Fruit fly (Drosophila melanogaster): ENCODE results near the gene Gapvd1.

The Gapvd1 gene

dm6 chrX:11351351-11351750 lies 26.2 kb downstream of the Gapvd1 start (continued):
- TF ChIP-seq insv (GFP tag; optimal IDR thresholded peaks at IDR 0.05) (peak in 1 of 2 experiments; percentile 12), ssp (GFP tag; IDR thresholded peaks at IDR 0.05) (peak; percentile 87), CG7963 (GFP tag; IDR thresholded peaks at IDR 0.05; ENCODE audit: partially characterized antibody) (no peak), emc (GFP tag; optimal IDR thresholded peaks at IDR 0.05) (peak; percentile 80), crol (GFP tag; IDR thresholded peaks at IDR 0.05) (peak; percentile 60), Gug (GFP tag; IDR thresholded peaks at IDR 0.05) (peak; percentile 97), CG30020 (tag; optimal IDR thresholded peaks at IDR 0.05) (peak; percentile 50), Dad (GFP tag; optimal IDR thresholded peaks at IDR 0.05) (peak; percentile 92), CG9797 (GFP tag; optimal IDR thresholded peaks at IDR 0.05) (no peak), hkb (optimal IDR thresholded peaks at IDR 0.05) (no peak), hkb (GFP tag; IDR thresholded peaks at IDR 0.05) (peak; percentile 97), CG4282 (GFP tag; optimal IDR thresholded peaks at IDR 0.05) (peak; percentile 58), so (GFP tag; IDR thresholded peaks at IDR 0.05) (peak; percentile 93), ham (GFP tag; IDR thresholded peaks at IDR 0.05) (0 out of 2 replicates have a peak, but pooled peaks have one; percentile 59), exex (tag; optimal IDR thresholded peaks at IDR 0.05) (no peak), CG2116 (GFP tag; optimal IDR thresholded peaks at IDR 0.05) (no peak), CG12744 (GFP tag; optimal IDR thresholded peaks at IDR 0.05) (peak; percentile 84), CG15269 (tag; optimal IDR thresholded peaks at IDR 0.05) (peak; percentile 95), CG2712 (tag; optimal IDR thresholded peaks at IDR 0.05) (peak; percentile 91), CG14667 (GFP tag; IDR thresholded peaks at IDR 0.05) (peak; percentile 92), gsb (GFP tag; IDR thresholded peaks at IDR 0.05) (peak; percentile 92), CG9437 (GFP tag; optimal IDR thresholded peaks at IDR 0.05) (peak; percentile 82), lov (optimal IDR thresholded peaks at IDR 0.05) (no peak), lov (GFP tag; IDR thresholded peaks at IDR 0.05) (peak; percentile 95), CG17328 (GFP tag; IDR thresholded peaks at IDR 0.05) (peak; percentile 97), yki (optimal IDR thresholded peaks at IDR 0.05) (no peak), Ets65A (GFP tag) (peak; percentile 99), ap (GFP tag; IDR thresholded peaks at IDR 0.05) (peak; percentile 94), CG33557 (GFP tag; optimal IDR thresholded peaks at IDR 0.05) (peak; percentile 74), CG18476 (GFP tag; optimal IDR thresholded peaks at IDR 0.05) (peak; percentile 85), CG17361 (GFP tag; IDR thresholded peaks at IDR 0.05) (peak; percentile 87), CG15696 (tag; optimal IDR thresholded peaks at IDR 0.05) (peak; percentile 80), CG4820 (GFP tag; optimal IDR thresholded peaks at IDR 0.05) (peak; percentile 91), peb (GFP tag; IDR thresholded peaks at IDR 0.05) (peak; percentile 79), bab2 (GFP tag; optimal IDR thresholded peaks at IDR 0.05) (peak; percentile 95), shn (GFP tag; optimal IDR thresholded peaks at IDR 0.05) (peak; percentile 90), CG11398 (GFP tag; optimal IDR thresholded peaks at IDR 0.05) (peak; percentile 87), gfzf (GFP tag; optimal IDR thresholded peaks at IDR 0.05) (no peak), mld (GFP tag; IDR thresholded peaks at IDR 0.05; ENCODE audit: partially characterized antibody) (no peak), pho (GFP tag; optimal IDR thresholded peaks at IDR 0.05) (peak; percentile 90), cad (GFP tag; optimal IDR thresholded peaks at IDR 0.05) (no peak), CG17186 (GFP tag; optimal IDR thresholded peaks at IDR 0.05) (peak; percentile 65), Vsx1 (GFP tag; optimal IDR thresholded peaks at IDR 0.05) (no peak), CG4328 (GFP tag; optimal IDR thresholded peaks at IDR 0.05) (peak; percentile 85), CG14014 (GFP tag; IDR thresholded peaks at IDR 0.05) (peak; percentile 95), da (GFP tag; optimal IDR thresholded peaks at IDR 0.05) (peak; percentile 76), Hr78 (GFP tag; optimal IDR thresholded peaks at IDR 0.05) (peak in 1 of 2 experiments; percentile 56), CG18011 (GFP tag; optimal IDR thresholded peaks at IDR 0.05) (peak; percentile 75), CG30431 (GFP tag; optimal IDR thresholded peaks at IDR 0.05) (peak; percentile 93), HHEX (GFP tag; optimal IDR thresholded peaks at IDR 0.05) (peak; percentile 92), Hand (GFP tag; optimal IDR thresholded peaks at IDR 0.05) (peak; percentile 78), CG17829 (tag; optimal IDR thresholded peaks at IDR 0.05) (peak; percentile 88)

Data from whole organism, embryonic.